Fruit fly (Drosophila melanogaster): ENCODE measurements around the gene RhoGAP71E.

RhoGAP71E gene

DNA sequence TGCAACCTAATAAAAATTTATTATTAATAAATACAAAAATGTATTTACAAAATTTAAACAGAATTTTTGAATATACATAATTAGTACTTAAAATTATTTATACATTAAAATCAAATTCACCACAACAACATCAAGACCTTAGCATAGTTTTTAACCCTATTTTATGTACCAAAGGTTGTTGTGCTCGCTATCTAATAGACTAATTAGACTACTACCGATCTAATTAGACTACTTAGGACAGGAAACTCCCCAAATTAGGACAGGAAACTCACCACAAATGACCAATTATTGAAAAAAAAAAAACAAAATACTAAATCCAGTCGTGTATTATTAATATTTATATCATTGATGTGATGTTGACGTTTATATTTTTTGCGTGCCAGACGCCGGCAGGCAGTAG, 48.3 kb downstream of the RhoGAP71E start:
- TF ChIP-seq psq (optimal IDR thresholded peaks at IDR 0.05), result no peak
- no peak for TF ChIP-seq h (optimal IDR thresholded peaks at IDR 0.05)
- TF ChIP-seq Sin3A (optimal IDR thresholded peaks at IDR 0.05), result no peak
- TF ChIP-seq Myc (optimal IDR thresholded peaks at IDR 0.05), result no peak
- TF ChIP-seq insv (optimal IDR thresholded peaks at IDR 0.05), result no peak
- TF ChIP-seq ttk (optimal IDR thresholded peaks at IDR 0.05), result no peak

dm6 chr3L:15637618-15638017, 49.0 kb downstream of the RhoGAP71E start:
- TF ChIP-seq Myc (optimal IDR thresholded peaks at IDR 0.05) (no peak), insv (optimal IDR thresholded peaks at IDR 0.05) (no peak), h (optimal IDR thresholded peaks at IDR 0.05) (no peak), ttk (optimal IDR thresholded peaks at IDR 0.05) (no peak), psq (optimal IDR thresholded peaks at IDR 0.05) (no peak), Sin3A (optimal IDR thresholded peaks at IDR 0.05) (no peak)

- TF ChIP-seq psq (optimal IDR thresholded peaks at IDR 0.05), result no peak
- no peak for TF ChIP-seq ttk (optimal IDR thresholded peaks at IDR 0.05)
- TF ChIP-seq Myc (optimal IDR thresholded peaks at IDR 0.05), result no peak
- TF ChIP-seq insv (optimal IDR thresholded peaks at IDR 0.05), result no peak
- TF ChIP-seq Sin3A (optimal IDR thresholded peaks at IDR 0.05), result no peak
- TF ChIP-seq h (optimal IDR thresholded peaks at IDR 0.05), result no peak
Observed at dm6 chr3L:15638524-15638923, 49.9 kb downstream of the RhoGAP71E start.

DNA sequence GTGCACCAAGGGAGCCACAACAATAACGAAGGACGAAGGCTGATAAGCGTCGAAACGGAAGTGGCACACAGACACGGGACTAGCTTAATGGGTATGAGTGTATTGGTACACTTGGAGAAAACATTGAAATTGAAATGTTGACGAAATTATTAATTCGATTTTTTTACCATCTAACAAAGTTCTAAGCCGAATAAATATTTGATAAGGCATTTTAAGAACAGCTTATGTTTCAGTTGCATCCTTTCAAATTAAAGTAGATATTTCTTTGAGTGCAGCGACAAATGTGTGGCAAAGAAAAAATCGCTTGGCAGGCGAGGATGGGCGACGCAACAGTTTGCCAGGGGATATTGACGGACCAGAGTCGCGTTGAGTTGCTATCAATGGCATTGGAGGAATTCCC, 51.3 kb downstream of the RhoGAP71E start:
- no peak for TF ChIP-seq h (optimal IDR thresholded peaks at IDR 0.05)
- no peak for TF ChIP-seq insv (optimal IDR thresholded peaks at IDR 0.05)
- TF ChIP-seq Myc (optimal IDR thresholded peaks at IDR 0.05), result no peak
- no peak for TF ChIP-seq psq (optimal IDR thresholded peaks at IDR 0.05)
- TF ChIP-seq ttk (optimal IDR thresholded peaks at IDR 0.05), result no peak
- no peak for TF ChIP-seq Sin3A (optimal IDR thresholded peaks at IDR 0.05)

- no peak for TF ChIP-seq h (optimal IDR thresholded peaks at IDR 0.05)
- no peak for TF ChIP-seq psq (optimal IDR thresholded peaks at IDR 0.05)
- TF ChIP-seq insv (optimal IDR thresholded peaks at IDR 0.05), result no peak
- no peak for TF ChIP-seq Sin3A (optimal IDR thresholded peaks at IDR 0.05)
- TF ChIP-seq ttk (optimal IDR thresholded peaks at IDR 0.05), result no peak
- TF ChIP-seq Myc (optimal IDR thresholded peaks at IDR 0.05), result no peak
Observed at dm6 chr3L:15641590-15642019, 52.9 kb downstream of the RhoGAP71E start.

- no peak for TF ChIP-seq ttk (optimal IDR thresholded peaks at IDR 0.05)
Observed at dm6 chr3L:15646182-15646581, 57.5 kb downstream of the RhoGAP71E start.

dm6 chr3L:15647712-15648621, 59.3 kb downstream of the RhoGAP71E start, which contains the start of the genes comm3 and CG43083:
comm3 (minus strand) TSS chr3L:15647762.
CG43083 (plus strand) TSS chr3L:15648571.
- TF ChIP-seq insv (optimal IDR thresholded peaks at IDR 0.05) (no peak), ttk (optimal IDR thresholded peaks at IDR 0.05) (no peak), Sin3A (optimal IDR thresholded peaks at IDR 0.05) (no peak), Myc (optimal IDR thresholded peaks at IDR 0.05) (no peak), h (optimal IDR thresholded peaks at IDR 0.05) (no peak), psq (optimal IDR thresholded peaks at IDR 0.05) (no peak)

DNA sequence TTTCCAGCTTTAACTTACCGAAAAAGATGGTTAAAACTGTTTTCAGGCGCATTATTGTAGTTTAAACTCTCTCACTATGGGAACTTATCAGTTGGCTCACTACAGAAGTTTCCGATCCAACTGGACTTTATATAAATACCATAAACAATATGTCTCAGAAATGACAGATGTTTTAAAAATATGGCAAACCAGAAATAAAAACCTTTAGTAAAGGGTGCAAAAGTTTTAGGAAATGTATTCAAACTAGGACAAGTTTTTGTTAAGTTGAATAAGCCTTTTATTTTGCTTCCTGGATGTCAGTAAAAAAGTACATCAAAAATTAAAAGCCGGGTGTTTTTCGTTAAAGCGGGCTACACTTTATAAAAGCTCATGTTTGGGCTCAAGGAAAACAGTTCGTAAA, 60.9 kb downstream of the RhoGAP71E start, which contains the start of the genes Eig71Ea and Eig71Eb:
Gene Eig71Ea (minus strand): TSS at position 101 of the 400 bp plus-strand sequence.
Gene Eig71Eb (plus strand): TSS at position 376 of the 400 bp plus-strand sequence.
- TF ChIP-seq psq (optimal IDR thresholded peaks at IDR 0.05) (no peak), insv (optimal IDR thresholded peaks at IDR 0.05) (no peak), Myc (optimal IDR thresholded peaks at IDR 0.05) (no peak), ttk (optimal IDR thresholded peaks at IDR 0.05) (no peak), Sin3A (optimal IDR thresholded peaks at IDR 0.05) (no peak), h (optimal IDR thresholded peaks at IDR 0.05) (no peak)

- TF ChIP-seq Myc (optimal IDR thresholded peaks at IDR 0.05) (no peak), insv (optimal IDR thresholded peaks at IDR 0.05) (no peak), ttk (optimal IDR thresholded peaks at IDR 0.05) (no peak), psq (optimal IDR thresholded peaks at IDR 0.05) (no peak), Sin3A (optimal IDR thresholded peaks at IDR 0.05) (no peak), h (optimal IDR thresholded peaks at IDR 0.05) (no peak)
Observed at dm6 chr3L:15650552-15650951, 61.9 kb downstream of the RhoGAP71E start, which contains the start of gene CG43084. CG43084 (plus strand) TSS chr3L:15650852.

DNA sequence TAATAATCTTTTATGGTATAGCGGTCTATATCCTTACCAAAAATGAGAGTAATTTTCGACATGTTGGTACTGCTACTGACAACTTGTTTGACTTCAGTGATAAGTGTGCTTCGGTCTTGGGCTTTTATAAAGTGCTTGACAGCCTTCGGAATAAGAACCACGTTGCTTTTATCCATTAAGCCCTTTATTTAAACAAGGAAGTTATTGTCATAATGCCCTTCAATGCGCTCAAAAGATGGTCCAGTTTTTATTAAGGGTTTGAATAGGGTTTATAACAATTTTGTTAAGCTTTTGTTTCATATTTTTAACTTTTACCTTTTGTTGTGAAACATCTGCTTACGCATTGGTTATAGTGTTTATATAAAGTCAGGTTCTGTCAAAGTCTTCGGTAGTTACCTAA, 63.5 kb downstream of the RhoGAP71E start, which contains the start of the genes Eig71Ec and Eig71Ed:
Gene Eig71Ec (minus strand): TSS at position 101 of the 400 bp plus-strand sequence.
Gene Eig71Ed (plus strand): TSS at position 384 of the 400 bp plus-strand sequence.
- TF ChIP-seq Myc (optimal IDR thresholded peaks at IDR 0.05) (no peak), ttk (optimal IDR thresholded peaks at IDR 0.05) (no peak), h (optimal IDR thresholded peaks at IDR 0.05) (no peak), Sin3A (optimal IDR thresholded peaks at IDR 0.05) (no peak), insv (optimal IDR thresholded peaks at IDR 0.05) (no peak), psq (optimal IDR thresholded peaks at IDR 0.05) (no peak)

DNA sequence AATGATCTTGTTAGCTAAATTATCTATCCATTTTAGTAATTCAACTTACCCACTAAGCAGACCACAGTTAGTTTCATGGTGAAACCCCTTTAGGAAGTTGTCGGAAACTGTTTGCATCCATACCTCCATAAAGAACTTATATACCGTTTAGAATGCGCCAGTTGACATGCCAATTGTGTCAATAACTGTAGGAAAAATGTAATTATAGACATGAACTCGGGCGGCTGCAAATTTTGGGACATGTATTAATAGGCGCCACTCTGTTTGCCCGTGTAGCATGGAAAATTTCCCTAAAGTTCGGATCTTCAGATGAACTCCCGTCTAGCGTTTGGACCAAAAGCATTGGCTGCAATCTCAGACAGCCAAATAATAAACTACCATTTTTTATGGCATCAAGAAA, 67.2 kb downstream of the RhoGAP71E start, which contains the start of gene Eig71Ee:
Gene Eig71Ee (minus strand): TSS at position 101 of the 400 bp plus-strand sequence.
- TF ChIP-seq Sin3A (optimal IDR thresholded peaks at IDR 0.05), result no peak
- TF ChIP-seq ttk (optimal IDR thresholded peaks at IDR 0.05), result no peak
- no peak for TF ChIP-seq Myc (optimal IDR thresholded peaks at IDR 0.05)
- TF ChIP-seq psq (optimal IDR thresholded peaks at IDR 0.05), result no peak
- TF ChIP-seq insv (optimal IDR thresholded peaks at IDR 0.05), result no peak

- no peak for TF ChIP-seq Myc (optimal IDR thresholded peaks at IDR 0.05)
- no peak for TF ChIP-seq insv (optimal IDR thresholded peaks at IDR 0.05)
- no peak for TF ChIP-seq psq (optimal IDR thresholded peaks at IDR 0.05)
- no peak for TF ChIP-seq h (optimal IDR thresholded peaks at IDR 0.05)
- TF ChIP-seq ttk (optimal IDR thresholded peaks at IDR 0.05), result no peak
- TF ChIP-seq Sin3A (optimal IDR thresholded peaks at IDR 0.05), result no peak
Observed at dm6 chr3L:15657290-15657689, 68.6 kb downstream of the RhoGAP71E start, which contains the start of the genes Eig71Ef and Eig71Eg. Eig71Ef (minus strand) TSS chr3L:15657390. Eig71Eg (plus strand) TSS chr3L:15657628.
